Worm (Caenorhabditis elegans) whole organism, young adult: ENCODE measurements around the gene hif-1.

Source experiments
- F49E8.2 ChIP-seq: sonication (generic microtip); optimal IDR thresholded peaks from 3 replicates; lab custom pipeline; 2017; ENCODE audit warnings: missing genetic modification characterization, mild to moderate bottlenecking, missing compliant biosample characterization, antibody characterized with exemption, moderate library complexity; ENCODE audit not compliant: insufficient read depth
- F52B5.7 ChIP-seq: sonication (generic microtip); optimal IDR thresholded peaks from 2 replicates; lab custom pipeline; 2016; ENCODE audit warnings: mild to moderate bottlenecking, missing genetic modification characterization, missing compliant biosample characterization
- T26A5.8 ChIP-seq: sonication (generic microtip); optimal IDR thresholded peaks from 2 replicates; lab custom pipeline; 2016; ENCODE audit warnings: missing genetic modification characterization, missing compliant biosample characterization
- Y95B8A.8 ChIP-seq: fragments of 200-800 bp; sonication (Bioruptor generic); IDR thresholded peaks from 2 replicates; pipeline ENCODE4 v1.3.6; 2022; ENCODE audit warnings: missing genetic modification reagents, missing genetic modification characterization, missing compliant biosample characterization
- aptf-2 ChIP-seq: fragments of 200-800 bp; sonication (Bioruptor generic); conservative IDR thresholded peaks from 2 replicates; pipeline ENCODE4 v1.3.6; 2022; ENCODE audit warnings: missing genetic modification reagents, missing genetic modification characterization, missing compliant biosample characterization
- attf-5 ChIP-seq: fragments of 200-800 bp; sonication (Bioruptor generic); optimal IDR thresholded peaks from 2 replicates; lab custom pipeline; 2018; ENCODE audit warnings: mild to moderate bottlenecking, missing genetic modification characterization, missing compliant biosample characterization
- ekl-4 ChIP-seq: fragments of 200-800 bp; sonication (Bioruptor generic); IDR thresholded peaks from 2 replicates; pipeline ENCODE4 v1.3.6; 2022; ENCODE audit warnings: missing genetic modification reagents, missing genetic modification characterization, missing compliant biosample characterization
- lir-1 ChIP-seq: fragments of 200-800 bp; sonication (Bioruptor generic); conservative IDR thresholded peaks from 2 replicates; pipeline ENCODE4 v1.3.6; 2022; ENCODE audit warnings: missing genetic modification reagents, missing genetic modification characterization, missing compliant biosample characterization
- mxl-1 ChIP-seq: sonication (generic microtip); optimal IDR thresholded peaks from 2 replicates; lab custom pipeline; 2016; ENCODE audit warnings: missing genetic modification characterization, missing compliant biosample characterization
- nhr-27 ChIP-seq: fragments of 200-800 bp; sonication (Bioruptor generic); optimal IDR thresholded peaks from 2 replicates; lab custom pipeline; 2018; ENCODE audit warnings: mild to moderate bottlenecking, missing genetic modification characterization, moderate library complexity, missing compliant biosample characterization
- rcor-1 ChIP-seq: fragments of 200-800 bp; sonication (Bioruptor generic); IDR thresholded peaks from 2 replicates; pipeline ENCODE4 v1.3.6; 2022; ENCODE audit warnings: missing genetic modification reagents, missing genetic modification characterization, missing compliant biosample characterization
- repo-1 ChIP-seq: sonication (generic microtip); optimal IDR thresholded peaks from 2 replicates; lab custom pipeline; 2017; ENCODE audit warnings: mild to moderate bottlenecking, missing genetic modification characterization, missing compliant biosample characterization
- snpc-4 ChIP-seq, 5 experiments: fragments of 150-350 bp in 1 of 5; sonication (generic microtip) in 4 of 5; optimal IDR thresholded peaks; 2 replicates each; lab custom pipeline; 2014 to 2018; ENCODE audit warnings: missing genetic modification characterization in 5 of 5, missing biosample characterization in 3 of 5, antibody characterized with exemption in 2 of 5, mild to moderate bottlenecking in 2 of 5, missing compliant biosample characterization in 2 of 5, missing genotype in 2 of 5, moderate library complexity in 2 of 5, missing genetic modification reagents in 1 of 5

ce11 chrV:20781346-20781952 lies 1.2 kb downstream of the hif-1 start:
- TF ChIP-seq T26A5.8 (tag; lab: Kevin White, UChicago) (no peak), attf-5 (GFP tag; lab: Kevin White, UChicago) (no peak), rcor-1 (no peak), aptf-2 (GFP tag; lab: Robert Waterston, UW) (no peak), F49E8.2 (no peak), repo-1 (tag; lab: Kevin White, UChicago) (no peak), mxl-1 (tag; lab: Kevin White, UChicago) (no peak), nhr-27 (tag; lab: Kevin White, UChicago) (no peak), F52B5.7 (tag; lab: Kevin White, UChicago) (no peak), snpc-4 (GFP tag; optimal IDR thresholded peaks at IDR 0.05; lab: Kevin White, UChicago) (no peak), snpc-4 (tag; optimal IDR thresholded peaks at IDR 0.05; lab: Kevin White, UChicago) (no peak), Y95B8A.8 (no peak), ekl-4 (GFP tag; lab: Robert Waterston, UW) (no peak), lir-1 (GFP tag; lab: Robert Waterston, UW) (no peak)
